Fruit fly (Drosophila melanogaster) whole organism, pupa: Measurements from ENCODE around the gene Cpsf100.

ENCODE experiments used
- CG10348 ChIP-seq: fragments of 200-800 bp; sonication (Bioruptor generic); IDR thresholded peaks from 2 replicates; pipeline ENCODE4 v1.3.6; 2022; ENCODE audit warnings: missing biosample characterization, missing genetic modification characterization
- CG12605 ChIP-seq: fragments of 200-800 bp; sonication (Bioruptor generic); IDR thresholded peaks from 2 replicates; pipeline ENCODE4 v1.3.6; 2022; ENCODE audit warnings: missing biosample characterization, missing genetic modification characterization
- CG13204 ChIP-seq: fragments of 200-800 bp; sonication (Bioruptor generic); optimal IDR thresholded peaks from 2 replicates; lab custom pipeline; 2018; ENCODE audit warnings: missing biosample characterization, mild to moderate bottlenecking, missing genetic modification characterization, moderate library complexity
- CG14655 ChIP-seq: fragments of 200-800 bp; sonication (Bioruptor generic); optimal IDR thresholded peaks from 3 replicates; lab custom pipeline; 2017; ENCODE audit warnings: mild to moderate bottlenecking, missing biosample characterization, missing genetic modification reagents, missing genetic modification characterization
- CG15710 ChIP-seq: fragments of 200-800 bp; sonication (Bioruptor generic); optimal IDR thresholded peaks from 2 replicates; lab custom pipeline; 2018; ENCODE audit warnings: missing biosample characterization, mild to moderate bottlenecking, missing genetic modification characterization, moderate library complexity
- CG17806 ChIP-seq: fragments of 200-800 bp; sonication (Bioruptor generic); optimal IDR thresholded peaks from 2 replicates; lab custom pipeline; 2018; ENCODE audit warnings: missing biosample characterization, mild to moderate bottlenecking, missing genetic modification characterization, moderate library complexity
- CG32121 ChIP-seq: fragments of 200-800 bp; sonication (Bioruptor generic); IDR thresholded peaks from 2 replicates; pipeline ENCODE4 v1.3.6; 2022; ENCODE audit warnings: missing biosample characterization, missing genetic modification characterization
- CG34367 ChIP-seq: fragments of 200-800 bp; sonication (Bioruptor generic); optimal IDR thresholded peaks from 2 replicates; lab custom pipeline; 2018; ENCODE audit warnings: missing biosample characterization, mild to moderate bottlenecking, missing genetic modification characterization
- CG4496 ChIP-seq: fragments of 200-800 bp; sonication (Bioruptor generic); IDR thresholded peaks from 3 replicates; pipeline ENCODE4 v1.3.6; 2022; ENCODE audit warnings: missing biosample characterization, missing genetic modification characterization
- CG8159 ChIP-seq: fragments of 200-800 bp; sonication (Bioruptor generic); optimal IDR thresholded peaks from 3 replicates; lab custom pipeline; 2018; ENCODE audit warnings: missing biosample characterization, mild to moderate bottlenecking, missing genetic modification characterization, moderate library complexity
- CG8301 ChIP-seq: fragments of 200-800 bp; sonication (Bioruptor generic); optimal IDR thresholded peaks from 2 replicates; lab custom pipeline; 2018; ENCODE audit warnings: missing biosample characterization, mild to moderate bottlenecking, missing genetic modification characterization
- CG9948 ChIP-seq: fragments of 200-800 bp; sonication (Bioruptor generic); optimal IDR thresholded peaks from 2 replicates; lab custom pipeline; 2018; ENCODE audit warnings: missing biosample characterization, mild to moderate bottlenecking, missing genetic modification characterization, moderate library complexity
- D1 ChIP-seq: fragments of 200-800 bp; sonication (Bioruptor generic); optimal IDR thresholded peaks from 2 replicates; lab custom pipeline; 2018; ENCODE audit warnings: missing biosample characterization, mild to moderate bottlenecking, missing genetic modification characterization, moderate library complexity
- EcR ChIP-seq: fragments of 200-800 bp; sonication (Bioruptor generic); optimal IDR thresholded peaks from 3 replicates; lab custom pipeline; 2019; ENCODE audit warnings: missing biosample characterization, missing genetic modification characterization, mild to moderate bottlenecking, moderate library complexity, missing genetic modification reagents
- Ets98B ChIP-seq: fragments of 200-800 bp; sonication (Bioruptor generic); IDR thresholded peaks from 2 replicates; pipeline ENCODE4 v1.3.6; 2022; ENCODE audit warnings: missing biosample characterization, missing genetic modification characterization
- Pif1A ChIP-seq: fragments of 200-800 bp; sonication (Bioruptor generic); optimal IDR thresholded peaks from 3 replicates; lab custom pipeline; 2016; ENCODE audit warnings: missing biosample characterization, missing genetic modification characterization
- Pif1B ChIP-seq: fragments of 200-800 bp; sonication (Bioruptor generic); optimal IDR thresholded peaks from 3 replicates; lab custom pipeline; 2016; ENCODE audit warnings: missing biosample characterization, missing genetic modification characterization
- Snoo ChIP-seq: fragments of 200-800 bp; sonication (Bioruptor generic); optimal IDR thresholded peaks from 3 replicates; lab custom pipeline; 2017; ENCODE audit warnings: missing biosample characterization, mild to moderate bottlenecking, missing genetic modification characterization, inconsistent platforms
- fd96Ca ChIP-seq: fragments of 200-800 bp; sonication (Bioruptor generic); IDR thresholded peaks from 3 replicates; pipeline ENCODE4 v1.3.6; 2022; ENCODE audit warnings: missing biosample characterization, missing genetic modification characterization
- gl ChIP-seq: fragments of 200-800 bp; sonication (Bioruptor generic); optimal IDR thresholded peaks from 2 replicates; lab custom pipeline; 2018; ENCODE audit warnings: missing biosample characterization, mild to moderate bottlenecking, missing genetic modification characterization
- rn ChIP-seq: fragments of 200-800 bp; sonication (Bioruptor generic); IDR thresholded peaks from 2 replicates; pipeline ENCODE4 v1.3.6; 2022; ENCODE audit warnings: missing biosample characterization, missing genetic modification characterization

The Cpsf100 gene

dm6 chr3R:29068430-29069207, 34.2 kb downstream of the Cpsf100 start:
- TF ChIP-seq CG12605 (GFP tag; lab: Robert Waterston, UW) = 0 out of 2 replicates have a peak, but pooled peaks have one; percentile 19
- TF ChIP-seq CG10348 = no peak
- TF ChIP-seq CG8159 (tag; lab: Kevin White, UChicago) = no peak
- TF ChIP-seq CG4496 = peak; percentile 60; the same call in 2 of the 3 replicates
- no peak for TF ChIP-seq gl
- peak; percentile 19 for TF ChIP-seq CG15710 (tag; lab: Kevin White, UChicago)
- TF ChIP-seq CG13204 = no peak
- no peak for TF ChIP-seq Snoo (tag; lab: Kevin White, UChicago)
- no peak for TF ChIP-seq D1
- TF ChIP-seq rn (GFP tag; lab: Robert Waterston, UW) = no peak
- peak; percentile 39; the same call in 1 of the 2 replicates for TF ChIP-seq Ets98B
- TF ChIP-seq Pif1A (GFP tag; lab: Kevin White, UChicago) = no peak
- no peak for TF ChIP-seq CG9948 (tag; lab: Kevin White, UChicago)
- peak; percentile 9 for TF ChIP-seq CG14655 (GFP tag; lab: Kevin White, UChicago)
- TF ChIP-seq CG32121 = peak; percentile 54; the same call in 1 of the 2 replicates
- TF ChIP-seq CG8301 = peak; percentile 13
- no peak for TF ChIP-seq EcR (GFP tag; lab: Kevin White, UChicago)

dm6 chr3R:29069208-29070072, 35.1 kb downstream of the Cpsf100 start:
- no peak for TF ChIP-seq rn (GFP tag; lab: Robert Waterston, UW)
- no peak for TF ChIP-seq CG12605 (GFP tag; lab: Robert Waterston, UW)
- TF ChIP-seq CG15710 (tag; lab: Kevin White, UChicago) = no peak
- no peak for TF ChIP-seq Pif1A (GFP tag; lab: Kevin White, UChicago)
- no peak for TF ChIP-seq Snoo (tag; lab: Kevin White, UChicago)
- no peak for TF ChIP-seq Pif1B
- no peak for TF ChIP-seq CG32121
- no peak for TF ChIP-seq CG4496
- no peak for TF ChIP-seq CG8301
- TF ChIP-seq D1 = no peak
- TF ChIP-seq fd96Ca (GFP tag; lab: Robert Waterston, UW) = no peak
- no peak for TF ChIP-seq Ets98B
- TF ChIP-seq gl = no peak
- no peak for TF ChIP-seq CG9948 (tag; lab: Kevin White, UChicago)
- no peak for TF ChIP-seq EcR (GFP tag; lab: Kevin White, UChicago)
- TF ChIP-seq CG8159 (tag; lab: Kevin White, UChicago) = no peak
- no peak for TF ChIP-seq CG34367 (tag; lab: Kevin White, UChicago)
- TF ChIP-seq CG17806 (tag; lab: Kevin White, UChicago) = no peak
- no peak for TF ChIP-seq CG13204
- no peak for TF ChIP-seq CG10348

dm6 chr3R:29071141-29071540, 36.8 kb downstream of the Cpsf100 start:
- TF ChIP-seq Pif1B = no peak
- no peak for TF ChIP-seq D1
- no peak for TF ChIP-seq CG34367 (tag; lab: Kevin White, UChicago)
- no peak for TF ChIP-seq CG15710 (tag; lab: Kevin White, UChicago)
- TF ChIP-seq CG10348 = no peak
- TF ChIP-seq CG8159 (tag; lab: Kevin White, UChicago) = no peak
- no peak for TF ChIP-seq Snoo (tag; lab: Kevin White, UChicago)
- no peak for TF ChIP-seq CG4496
- TF ChIP-seq CG14655 (GFP tag; lab: Kevin White, UChicago) = no peak
- no peak for TF ChIP-seq CG32121
- TF ChIP-seq CG17806 (tag; lab: Kevin White, UChicago) = no peak
- no peak for TF ChIP-seq Ets98B
- TF ChIP-seq, all 21 proteins: peak for 0

- TF ChIP-seq CG9948 (tag; lab: Kevin White, UChicago) = peak; percentile 70
- no peak for TF ChIP-seq rn (GFP tag; lab: Robert Waterston, UW)
- TF ChIP-seq CG34367 (tag; lab: Kevin White, UChicago) = peak; percentile 51
- TF ChIP-seq CG14655 (GFP tag; lab: Kevin White, UChicago) = peak; percentile 72
- TF ChIP-seq CG4496 = peak; percentile 12; the same call in 1 of the 3 replicates
- TF ChIP-seq fd96Ca (GFP tag; lab: Robert Waterston, UW) = 0 out of 3 replicates have a peak, but pooled peaks have one; percentile 30
- TF ChIP-seq gl = peak; percentile 13
- TF ChIP-seq CG32121 = no peak
- peak; percentile 25; the same call in 1 of the 2 replicates for TF ChIP-seq Ets98B
- no peak for TF ChIP-seq CG13204
- peak; percentile 70 for TF ChIP-seq CG8301
- TF ChIP-seq Pif1A (GFP tag; lab: Kevin White, UChicago) = no peak
- peak; percentile 55 for TF ChIP-seq CG17806 (tag; lab: Kevin White, UChicago)
- TF ChIP-seq CG8159 (tag; lab: Kevin White, UChicago) = peak; percentile 44
- TF ChIP-seq CG15710 (tag; lab: Kevin White, UChicago) = peak; percentile 10
- TF ChIP-seq Pif1B = no peak
These were observed 38.5 kb downstream of the Cpsf100 start for dm6 chr3R:29072834-29073233.

dm6 chr3R:29074001-29074609, 39.7 kb downstream of the Cpsf100 start:
- TF ChIP-seq CG34367 (tag; lab: Kevin White, UChicago) = peak; percentile 5
- no peak for TF ChIP-seq CG17806 (tag; lab: Kevin White, UChicago)
- peak; percentile 22 for TF ChIP-seq CG15710 (tag; lab: Kevin White, UChicago)
- TF ChIP-seq Pif1A (GFP tag; lab: Kevin White, UChicago) = no peak
- peak; percentile 41 for TF ChIP-seq Snoo (tag; lab: Kevin White, UChicago)
- TF ChIP-seq D1 = no peak
- TF ChIP-seq Pif1B = peak; percentile 43
- peak; percentile 90 for TF ChIP-seq EcR (GFP tag; lab: Kevin White, UChicago)
- peak; percentile 48 for TF ChIP-seq gl
- TF ChIP-seq CG8301 = peak; percentile 6
- TF ChIP-seq CG8159 (tag; lab: Kevin White, UChicago) = peak; percentile 7
- TF ChIP-seq CG32121 = peak; percentile 45; the same call in 1 of the 2 replicates
- peak; percentile 19 for TF ChIP-seq CG14655 (GFP tag; lab: Kevin White, UChicago)
- TF ChIP-seq fd96Ca (GFP tag; lab: Robert Waterston, UW) = no peak
- TF ChIP-seq rn (GFP tag; lab: Robert Waterston, UW) = no peak
- TF ChIP-seq CG12605 (GFP tag; lab: Robert Waterston, UW) = no peak
- peak; percentile 46 for TF ChIP-seq CG13204
- no peak for TF ChIP-seq CG4496
- no peak for TF ChIP-seq CG9948 (tag; lab: Kevin White, UChicago)
- TF ChIP-seq Ets98B = peak; percentile 48; the same call in 1 of the 2 replicates
- no peak for TF ChIP-seq CG10348
